Worm (Caenorhabditis elegans) whole organism, early embryonic: Measurements from ENCODE around the gene egli-1.

Source experiments
- B0310.2 ChIP-seq: sonication (generic microtip); optimal IDR thresholded peaks from 2 replicates; lab custom pipeline; 2016; ENCODE audit warnings: mild to moderate bottlenecking, missing genetic modification characterization, missing compliant biosample characterization
- aly-1 ChIP-seq: sonication (generic microtip); optimal IDR thresholded peaks from 2 replicates; lab custom pipeline; 2016; ENCODE audit warnings: missing genetic modification characterization, missing compliant biosample characterization
- ama-1 ChIP-seq: fragments of 150-350 bp; optimal IDR thresholded peaks from 2 replicates; lab custom pipeline; 2014
- ceh-13 ChIP-seq: fragments of 200-800 bp; sonication (Bioruptor generic); optimal IDR thresholded peaks from 2 replicates; lab custom pipeline; 2018; ENCODE audit warnings: mild to moderate bottlenecking, missing genetic modification characterization, missing compliant biosample characterization
- ceh-36 ChIP-seq: sonication (generic microtip); optimal IDR thresholded peaks from 2 replicates; lab custom pipeline; 2016; ENCODE audit warnings: missing genetic modification characterization, inconsistent platforms, missing compliant biosample characterization
- flt-1 ChIP-seq: fragments of 200-800 bp; sonication (Bioruptor generic); IDR thresholded peaks from 2 replicates; pipeline ENCODE4 v1.3.6; 2022; ENCODE audit warnings: missing genetic modification characterization, missing compliant biosample characterization
- hmg-4 ChIP-seq: fragments of 200-800 bp; sonication (Bioruptor generic); optimal IDR thresholded peaks from 2 replicates; lab custom pipeline; 2018; ENCODE audit warnings: mild to moderate bottlenecking, missing genetic modification characterization, missing compliant biosample characterization
- hnd-1 ChIP-seq: sonication (generic microtip); optimal IDR thresholded peaks from 2 replicates; lab custom pipeline; 2016; ENCODE audit warnings: missing genetic modification characterization, missing compliant biosample characterization
- pes-1 ChIP-seq: fragments of 200-800 bp; sonication (Bioruptor generic); IDR thresholded peaks from 2 replicates; pipeline ENCODE4 v1.3.6; 2022; ENCODE audit warnings: missing genetic modification reagents, missing genetic modification characterization, missing compliant biosample characterization
- scrt-1 ChIP-seq: fragments of 200-800 bp; sonication (Bioruptor generic); IDR thresholded peaks from 2 replicates; pipeline ENCODE4 v1.3.6; 2022; ENCODE audit warnings: missing genetic modification characterization, missing compliant biosample characterization
- tbx-37 ChIP-seq: fragments of 200-800 bp; sonication (Bioruptor generic); conservative IDR thresholded peaks from 2 replicates; pipeline ENCODE4 v1.3.6; 2022; ENCODE audit warnings: missing genetic modification reagents, missing genetic modification characterization, missing compliant biosample characterization

DNA sequence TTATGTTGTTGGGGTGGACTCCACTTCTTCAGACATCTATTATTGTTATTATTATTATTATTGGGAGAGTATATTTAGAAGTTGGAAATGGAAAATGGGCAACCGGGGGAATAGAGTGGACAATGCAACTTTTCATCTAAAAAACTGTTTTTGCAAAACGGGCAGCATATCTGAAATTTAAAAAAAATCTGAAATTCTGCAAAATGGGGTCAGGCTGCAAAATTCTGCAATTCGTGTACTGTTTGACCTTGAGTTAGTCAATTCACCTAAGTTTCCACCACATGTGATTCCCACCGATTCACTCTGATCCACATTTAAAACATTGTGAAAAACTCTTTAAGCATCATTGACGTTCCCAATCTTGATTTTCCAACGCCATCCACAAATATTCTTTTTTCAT, 49.2 kb downstream of the egli-1 start, which contains the start of gene C06C3.4:
- TF ChIP-seq ama-1 (lab: Kevin White, UChicago) (no peak), pes-1 (no peak), hmg-4 (no peak), flt-1 (GFP tag; lab: Robert Waterston, UW) (no peak), ceh-13 (GFP tag; lab: Kevin White, UChicago) (no peak), aly-1 (tag; lab: Kevin White, UChicago) (no peak), hnd-1 (tag; lab: Kevin White, UChicago) (no peak), tbx-37 (GFP tag; lab: Robert Waterston, UW) (no peak), ceh-36 (tag; lab: Kevin White, UChicago) (no peak), B0310.2 (tag; lab: Kevin White, UChicago) (no peak), scrt-1 (GFP tag; lab: Robert Waterston, UW) (no peak)
